Worm (Caenorhabditis elegans) whole organism, L3 larva: ENCODE measurements around the gene F17C11.11.

ENCODE experiments used
- R02D3.7 ChIP-seq: fragments of 150-350 bp; optimal IDR thresholded peaks from 2 replicates; lab custom pipeline; 2014; ENCODE audit warnings: missing biosample characterization, missing genetic modification characterization
- ZK546.5 ChIP-seq: sonication (generic microtip); optimal IDR thresholded peaks from 2 replicates; lab custom pipeline; 2017; ENCODE audit warnings: missing biosample characterization, missing genetic modification characterization
- aly-2 ChIP-seq: fragments of 150-350 bp; optimal IDR thresholded peaks from 2 replicates; lab custom pipeline; 2014; ENCODE audit warnings: missing biosample characterization, missing genetic modification characterization
- ama-1 ChIP-seq: fragments of 150-350 bp; optimal IDR thresholded peaks from 2 replicates; lab custom pipeline; 2018
- ceh-16 ChIP-seq: sonication (generic microtip); optimal IDR thresholded peaks from 2 replicates; lab custom pipeline; 2017; ENCODE audit warnings: missing biosample characterization, missing genetic modification characterization
- ceh-28 ChIP-seq: fragments of 150-350 bp; optimal IDR thresholded peaks from 2 replicates; lab custom pipeline; 2014; ENCODE audit warnings: missing biosample characterization, missing genetic modification reagents, missing genetic modification characterization
- ceh-82 ChIP-seq: fragments of 150-350 bp; optimal IDR thresholded peaks from 2 replicates; lab custom pipeline; 2014; ENCODE audit warnings: missing biosample characterization, missing genetic modification characterization
- ceh-9 ChIP-seq: sonication (generic microtip); optimal IDR thresholded peaks from 2 replicates; lab custom pipeline; 2018; ENCODE audit warnings: missing biosample characterization, missing genetic modification characterization
- daf-12 ChIP-seq: fragments of 150-350 bp; optimal IDR thresholded peaks from 2 replicates; lab custom pipeline; 2014; ENCODE audit warnings: missing biosample characterization, missing genetic modification reagents, missing genetic modification characterization
- egl-27 ChIP-seq: sonication (generic microtip); optimal IDR thresholded peaks from 4 replicates; lab custom pipeline; 2017; ENCODE audit warnings: missing biosample characterization, missing genetic modification reagents, missing genetic modification characterization
- egl-5 ChIP-seq: fragments of 150-350 bp; optimal IDR thresholded peaks from 2 replicates; lab custom pipeline; 2017; ENCODE audit warnings: missing biosample characterization, missing genetic modification reagents, missing genetic modification characterization, inconsistent platforms
- elt-1 ChIP-seq: fragments of 150-350 bp; optimal IDR thresholded peaks from 2 replicates; lab custom pipeline; 2014; ENCODE audit warnings: missing biosample characterization, missing genetic modification characterization
- elt-2 ChIP-seq: sonication (generic microtip); optimal IDR thresholded peaks from 2 replicates; lab custom pipeline; 2016; ENCODE audit warnings: missing genetic modification reagents, mild to moderate bottlenecking, missing genetic modification characterization, missing compliant biosample characterization
- elt-3 ChIP-seq, 3 experiments: fragments of 150-350 bp in 1 of 3; sonication (generic microtip) in 2 of 3; optimal IDR thresholded peaks; 2 replicates in 2 of 3; 4 replicates in 1 of 3; lab custom pipeline; 2014 to 2017; ENCODE audit warnings: missing biosample characterization in 3 of 3, missing genetic modification characterization in 3 of 3
- eor-1 ChIP-seq, 2 experiments: fragments of 150-350 bp; optimal IDR thresholded peaks; 2 replicates each; lab custom pipeline; 2014 to 2018; ENCODE audit warnings: missing biosample characterization in 2 of 2, missing genetic modification characterization in 2 of 2
- fkh-10 ChIP-seq: sonication (generic microtip); optimal IDR thresholded peaks from 2 replicates; lab custom pipeline; 2017; ENCODE audit warnings: missing biosample characterization, missing genetic modification reagents, missing genetic modification characterization
- fkh-2 ChIP-seq: fragments of 150-350 bp; optimal IDR thresholded peaks from 2 replicates; lab custom pipeline; 2014; ENCODE audit warnings: missing biosample characterization, missing genetic modification reagents, missing genetic modification characterization
- fos-1 ChIP-seq: fragments of 150-350 bp; optimal IDR thresholded peaks from 2 replicates; lab custom pipeline; 2014; ENCODE audit warnings: missing biosample characterization, missing genetic modification characterization
- hmg-11 ChIP-seq: sonication (generic microtip); optimal IDR thresholded peaks from 2 replicates; lab custom pipeline; 2016; ENCODE audit warnings: missing genetic modification characterization, missing compliant biosample characterization
- jun-1 ChIP-seq: fragments of 150-350 bp; optimal IDR thresholded peaks from 2 replicates; lab custom pipeline; 2014; ENCODE audit warnings: missing biosample characterization, missing genetic modification reagents, missing genetic modification characterization
- lin-15B ChIP-seq: fragments of 150-350 bp; optimal IDR thresholded peaks from 2 replicates; lab custom pipeline; 2014; ENCODE audit warnings: missing biosample characterization, missing genetic modification characterization
- lin-39 ChIP-seq: fragments of 150-350 bp; optimal IDR thresholded peaks from 2 replicates; lab custom pipeline; 2018; ENCODE audit warnings: missing biosample characterization, missing genetic modification reagents, missing genetic modification characterization
- lsy-12 ChIP-seq: sonication (generic microtip); optimal IDR thresholded peaks from 2 replicates; lab custom pipeline; 2016; ENCODE audit warnings: mild to moderate bottlenecking, missing genetic modification characterization, missing compliant biosample characterization
- mdl-1 ChIP-seq: fragments of 150-350 bp; optimal IDR thresholded peaks from 2 replicates; lab custom pipeline; 2014; ENCODE audit warnings: missing biosample characterization, missing genetic modification characterization
- mml-1 ChIP-seq: fragments of 150-350 bp; sonication (generic microtip); optimal IDR thresholded peaks from 3 replicates; lab custom pipeline; 2014; ENCODE audit warnings: missing biosample characterization, missing genetic modification characterization
- nfya-1 ChIP-seq: sonication (generic microtip); optimal IDR thresholded peaks from 2 replicates; lab custom pipeline; 2017; ENCODE audit warnings: missing genetic modification characterization, mild to moderate bottlenecking, missing compliant biosample characterization, antibody characterized with exemption, moderate library complexity; ENCODE audit not compliant: insufficient read depth
- nhr-11 ChIP-seq: fragments of 150-350 bp; optimal IDR thresholded peaks from 2 replicates; lab custom pipeline; 2014; ENCODE audit warnings: missing biosample characterization, missing genetic modification characterization
- nhr-12 ChIP-seq: fragments of 150-350 bp; optimal IDR thresholded peaks from 2 replicates; lab custom pipeline; 2014; ENCODE audit warnings: missing biosample characterization, missing genetic modification characterization
- nhr-23 ChIP-seq: fragments of 150-350 bp; optimal IDR thresholded peaks from 2 replicates; lab custom pipeline; 2014; ENCODE audit warnings: missing biosample characterization, missing genetic modification reagents, missing genetic modification characterization
- nhr-237 ChIP-seq: fragments of 150-350 bp; optimal IDR thresholded peaks from 2 replicates; lab custom pipeline; 2014; ENCODE audit warnings: missing biosample characterization, missing genetic modification characterization
- nhr-25 ChIP-seq: sonication (generic microtip); optimal IDR thresholded peaks from 2 replicates; lab custom pipeline; 2017; ENCODE audit warnings: missing biosample characterization, missing genetic modification characterization
- nhr-28 ChIP-seq: fragments of 150-350 bp; optimal IDR thresholded peaks from 2 replicates; lab custom pipeline; 2014; ENCODE audit warnings: missing biosample characterization, missing genetic modification characterization
- nhr-43 ChIP-seq: sonication (generic microtip); optimal IDR thresholded peaks from 2 replicates; lab custom pipeline; 2016; ENCODE audit warnings: mild to moderate bottlenecking, missing genetic modification characterization, missing compliant biosample characterization; ENCODE audit not compliant: poor library complexity, severe bottlenecking
- nhr-67 ChIP-seq: fragments of 150-350 bp; optimal IDR thresholded peaks from 2 replicates; lab custom pipeline; 2014; ENCODE audit warnings: missing biosample characterization, missing genetic modification characterization
- nhr-76 ChIP-seq: fragments of 150-350 bp; sonication (generic microtip); optimal IDR thresholded peaks from 5 replicates; lab custom pipeline; 2014; ENCODE audit warnings: missing biosample characterization, missing genetic modification characterization
- nhr-77 ChIP-seq: fragments of 150-350 bp; optimal IDR thresholded peaks from 2 replicates; lab custom pipeline; 2014; ENCODE audit warnings: missing biosample characterization, missing genetic modification characterization
- pha-4 ChIP-seq: fragments of 150-350 bp; optimal IDR thresholded peaks from 2 replicates; lab custom pipeline; 2014; ENCODE audit warnings: missing biosample characterization, missing genetic modification reagents, missing genetic modification characterization
- pqm-1 ChIP-seq: fragments of 150-350 bp; optimal IDR thresholded peaks from 2 replicates; lab custom pipeline; 2017; ENCODE audit warnings: missing biosample characterization, missing genetic modification characterization, inconsistent platforms
- sea-2 ChIP-seq: fragments of 150-350 bp; sonication (generic microtip); optimal IDR thresholded peaks from 4 replicates; lab custom pipeline; 2014; ENCODE audit warnings: missing biosample characterization, missing genetic modification reagents, missing genetic modification characterization
- skn-1 ChIP-seq: fragments of 150-350 bp; optimal IDR thresholded peaks from 2 replicates; lab custom pipeline; 2014; ENCODE audit warnings: missing biosample characterization, missing genetic modification characterization
- snpc-4 ChIP-seq: fragments of 150-350 bp; optimal IDR thresholded peaks from 2 replicates; lab custom pipeline; 2014; ENCODE audit warnings: missing biosample characterization, missing genetic modification characterization
- tbx-2 ChIP-seq: sonication (generic microtip); optimal IDR thresholded peaks from 2 replicates; lab custom pipeline; 2016; ENCODE audit warnings: mild to moderate bottlenecking, missing genetic modification characterization, missing compliant biosample characterization
- unc-39 ChIP-seq: sonication (generic microtip); optimal IDR thresholded peaks from 4 replicates; lab custom pipeline; 2017; ENCODE audit warnings: missing biosample characterization, missing genetic modification characterization
- unc-62 ChIP-seq: fragments of 150-350 bp; sonication (generic microtip); optimal IDR thresholded peaks from 4 replicates; lab custom pipeline; 2014; ENCODE audit warnings: missing biosample characterization, missing genetic modification reagents, missing genetic modification characterization
- zag-1 ChIP-seq: fragments of 150-350 bp; optimal IDR thresholded peaks from 2 replicates; lab custom pipeline; 2014; ENCODE audit warnings: missing biosample characterization, missing genetic modification characterization
- ztf-11 ChIP-seq: fragments of 150-350 bp; optimal IDR thresholded peaks from 2 replicates; lab custom pipeline; 2014; ENCODE audit warnings: missing biosample characterization, missing genetic modification characterization
- ztf-4 ChIP-seq: fragments of 150-350 bp; optimal IDR thresholded peaks from 2 replicates; lab custom pipeline; 2014; ENCODE audit warnings: missing biosample characterization, missing genetic modification characterization

F17C11.11 gene

ce11 chrV:10941150-10941549 lies 2.5 kb upstream of the F17C11.11 start, which contains the start of gene F17C11.26:
F17C11.26 (plus strand) TSS chrV:10941450.
- TF ChIP-seq mdl-1 (tag; lab: Kevin White, UChicago) = no peak
- no peak for TF ChIP-seq ceh-82
- TF ChIP-seq snpc-4 (tag; lab: Kevin White, UChicago) = no peak
- TF ChIP-seq fos-1 (tag; lab: Kevin White, UChicago) = no peak
- no peak for TF ChIP-seq nhr-77
- no peak for TF ChIP-seq jun-1 (tag; lab: Kevin White, UChicago)
- TF ChIP-seq lsy-12 (tag; lab: Kevin White, UChicago) = no peak
- no peak for TF ChIP-seq pha-4
- no peak for TF ChIP-seq lin-15B (tag; lab: Kevin White, UChicago)
- no peak for TF ChIP-seq aly-2 (tag; lab: Kevin White, UChicago)
- TF ChIP-seq unc-39 (tag; lab: Kevin White, UChicago) = no peak

- TF ChIP-seq R02D3.7 (tag; lab: Kevin White, UChicago) (peak; percentile 26), egl-27 (tag; lab: Kevin White, UChicago) (peak; percentile 31), tbx-2 (tag; lab: Kevin White, UChicago) (no peak), zag-1 (tag; lab: Kevin White, UChicago) (no peak), pha-4 (peak; percentile 60), nfya-1 (tag; lab: Kevin White, UChicago) (peak; percentile 76), ceh-82 (no peak), pqm-1 (peak; percentile 88), daf-12 (tag; lab: Kevin White, UChicago) (no peak), lsy-12 (tag; lab: Kevin White, UChicago) (no peak), ztf-11 (tag; lab: Kevin White, UChicago) (no peak), sea-2 (GFP tag; lab: Kevin White, UChicago) (no peak), egl-5 (tag; lab: Kevin White, UChicago) (no peak), lin-15B (tag; lab: Kevin White, UChicago) (peak; percentile 35), mdl-1 (tag; lab: Kevin White, UChicago) (no peak), nhr-67 (no peak), elt-3 (tag; optimal IDR thresholded peaks at IDR 0.05; lab: Kevin White, UChicago) (no peak), hmg-11 (tag; lab: Kevin White, UChicago) (peak; percentile 70), ama-1 (peak; percentile 75), nhr-23 (tag; lab: Kevin White, UChicago) (peak; percentile 60), jun-1 (tag; lab: Kevin White, UChicago) (peak; percentile 44), nhr-77 (no peak), lin-39 (tag; lab: Kevin White, UChicago) (no peak), elt-2 (peak; percentile 94), fkh-10 (peak; percentile 32), unc-62 (GFP tag; lab: Kevin White, UChicago) (peak; percentile 36), ztf-4 (tag; lab: Kevin White, UChicago) (no peak), nhr-237 (tag; lab: Kevin White, UChicago) (no peak), fos-1 (tag; lab: Kevin White, UChicago) (no peak), aly-2 (tag; lab: Kevin White, UChicago) (no peak), skn-1 (peak; percentile 39), nhr-11 (tag; lab: Kevin White, UChicago) (no peak), nhr-28 (tag; lab: Kevin White, UChicago) (no peak), snpc-4 (tag; lab: Kevin White, UChicago) (peak; percentile 39), nhr-25 (tag; lab: Kevin White, UChicago) (peak; percentile 19), ZK546.5 (tag; lab: Kevin White, UChicago) (no peak), ceh-9 (tag; lab: Kevin White, UChicago) (no peak), mml-1 (tag; lab: Kevin White, UChicago) (no peak), fkh-2 (no peak), nhr-43 (tag; lab: Kevin White, UChicago) (peak; percentile 44), ceh-16 (tag; lab: Kevin White, UChicago) (no peak), nhr-76 (tag; lab: Kevin White, UChicago) (peak; percentile 20), nhr-12 (tag; lab: Kevin White, UChicago) (no peak), elt-1 (tag; lab: Kevin White, UChicago) (peak; percentile 58), ceh-28 (peak; percentile 50), unc-39 (tag; lab: Kevin White, UChicago) (no peak), eor-1 (tag; optimal IDR thresholded peaks at IDR 0.05; lab: Kevin White, UChicago) (no peak)
- TF ChIP-seq, all 47 proteins: peak for 20
Measured at ce11 chrV:10940571-10940991, 2.0 kb upstream of the F17C11.11 start.
